Worm (Caenorhabditis elegans) whole organism, L4 larva: ENCODE measurements around the gene math-33.

ENCODE experiments used
- D1046.2 ChIP-seq: fragments of 200-800 bp; sonication (Bioruptor generic); IDR thresholded peaks from 2 replicates; pipeline ENCODE4 v1.3.6; 2022; ENCODE audit warnings: missing genetic modification characterization, missing compliant biosample characterization
- T26A8.4 ChIP-seq: fragments of 200-800 bp; sonication (Bioruptor generic); IDR thresholded peaks from 2 replicates; pipeline ENCODE4 v1.3.6; 2022; ENCODE audit warnings: missing genetic modification characterization, missing compliant biosample characterization
- ZK337.2 ChIP-seq: fragments of 200-800 bp; sonication (Bioruptor generic); IDR thresholded peaks from 2 replicates; pipeline ENCODE4 v1.3.6; 2022; ENCODE audit warnings: missing genetic modification reagents, missing genetic modification characterization, missing compliant biosample characterization
- aha-1 ChIP-seq: fragments of 150-350 bp; peaks from one replicate; lab custom pipeline; 2014; ENCODE audit warnings: missing biosample characterization, missing genetic modification characterization
- aly-2 ChIP-seq: sonication (generic microtip); optimal IDR thresholded peaks from 2 replicates; lab custom pipeline; 2018; ENCODE audit warnings: missing biosample characterization, missing genetic modification characterization
- ceh-20 ChIP-seq: fragments of 200-800 bp; sonication (Bioruptor generic); IDR thresholded peaks from 2 replicates; pipeline ENCODE4 v1.3.6; 2022; ENCODE audit warnings: missing genetic modification reagents, missing genetic modification characterization, missing compliant biosample characterization
- ceh-28 ChIP-seq: fragments of 150-350 bp; optimal IDR thresholded peaks from 2 replicates; lab custom pipeline; 2014; ENCODE audit warnings: missing biosample characterization, missing genetic modification reagents, missing genetic modification characterization
- ceh-62 ChIP-seq: sonication (generic microtip); optimal IDR thresholded peaks from 2 replicates; lab custom pipeline; 2017; ENCODE audit warnings: missing biosample characterization, missing genetic modification characterization
- dmd-6 ChIP-seq: fragments of 200-800 bp; sonication (Bioruptor generic); IDR thresholded peaks from 2 replicates; pipeline ENCODE4 v1.3.6; 2022; ENCODE audit warnings: missing genetic modification reagents, missing genetic modification characterization, missing compliant biosample characterization
- dve-1 ChIP-seq: sonication (generic microtip); optimal IDR thresholded peaks from 2 replicates; lab custom pipeline; 2017; ENCODE audit warnings: antibody characterized with exemption, mild to moderate bottlenecking, missing genetic modification characterization, missing compliant biosample characterization; ENCODE audit not compliant: insufficient read depth
- egl-43 ChIP-seq: fragments of 200-800 bp; sonication (Bioruptor generic); IDR thresholded peaks from 2 replicates; pipeline ENCODE4 v1.3.6; 2022; ENCODE audit warnings: missing genetic modification reagents, missing genetic modification characterization, missing compliant biosample characterization
- fkh-10 ChIP-seq: fragments of 150-350 bp; optimal IDR thresholded peaks from 2 replicates; lab custom pipeline; 2014; ENCODE audit warnings: missing biosample characterization, missing genetic modification reagents, missing genetic modification characterization
- hif-1 ChIP-seq, 2 experiments: sonication (generic microtip); optimal IDR thresholded peaks; 2 replicates each; lab custom pipeline; 2016 to 2017; ENCODE audit warnings: missing compliant biosample characterization in 2 of 2, missing genetic modification characterization in 2 of 2, missing genetic modification reagents in 2 of 2, missing genotype in 2 of 2, mild to moderate bottlenecking in 1 of 2
- hlh-11 ChIP-seq: fragments of 200-800 bp; sonication (Bioruptor generic); optimal IDR thresholded peaks from 2 replicates; lab custom pipeline; 2018; ENCODE audit warnings: mild to moderate bottlenecking, missing genetic modification characterization, missing compliant biosample characterization
- hlh-30 ChIP-seq: sonication (generic microtip); optimal IDR thresholded peaks from 2 replicates; lab custom pipeline; 2017; ENCODE audit warnings: antibody characterized with exemption, mild to moderate bottlenecking, missing genetic modification characterization, missing compliant biosample characterization; ENCODE audit not compliant: insufficient read depth
- hmg-1.1 ChIP-seq: fragments of 200-800 bp; sonication (Bioruptor generic); IDR thresholded peaks from 2 replicates; pipeline ENCODE4 v1.3.6; 2022; ENCODE audit warnings: missing genetic modification reagents, missing genetic modification characterization, missing compliant biosample characterization
- lim-7 ChIP-seq: fragments of 200-800 bp; sonication (Bioruptor generic); IDR thresholded peaks from 2 replicates; pipeline ENCODE4 v1.3.6; 2022; ENCODE audit warnings: missing genetic modification characterization, missing compliant biosample characterization
- lin-13 ChIP-seq: fragments of 150-350 bp; optimal IDR thresholded peaks from 2 replicates; lab custom pipeline; 2014; ENCODE audit warnings: missing biosample characterization, missing genetic modification reagents, missing genetic modification characterization
- lin-38 ChIP-seq: fragments of 200-800 bp; sonication (Bioruptor generic); IDR thresholded peaks from 2 replicates; pipeline ENCODE4 v1.3.6; 2022; ENCODE audit warnings: missing genetic modification reagents, missing genetic modification characterization, missing compliant biosample characterization
- madf-5 ChIP-seq, 2 experiments: fragments of 200-800 bp; sonication (Bioruptor generic); IDR thresholded peaks; 2 replicates each; pipeline ENCODE4 v1.3.6; 2022; ENCODE audit warnings: missing compliant biosample characterization in 2 of 2, missing genetic modification characterization in 2 of 2
- mdl-1 ChIP-seq, 2 experiments: fragments of 150-350 bp in 1 of 2; sonication (generic microtip) in 1 of 2; optimal IDR thresholded peaks; 2 replicates each; lab custom pipeline; 2014 to 2017; ENCODE audit warnings: missing biosample characterization in 2 of 2, missing genetic modification characterization in 2 of 2
- mdt-29 ChIP-seq: fragments of 200-800 bp; sonication (Bioruptor generic); IDR thresholded peaks from 2 replicates; pipeline ENCODE4 v1.3.6; 2022; ENCODE audit warnings: missing genetic modification reagents, missing genetic modification characterization, missing compliant biosample characterization
- mxl-2 ChIP-seq: fragments of 200-800 bp; sonication (Bioruptor generic); conservative IDR thresholded peaks from 2 replicates; pipeline ENCODE4 v1.3.6; 2022; ENCODE audit warnings: missing genetic modification reagents, missing genetic modification characterization, missing compliant biosample characterization
- mxl-3 ChIP-seq: fragments of 200-800 bp; sonication (Bioruptor generic); optimal IDR thresholded peaks from 2 replicates; lab custom pipeline; 2018; ENCODE audit warnings: mild to moderate bottlenecking, missing genetic modification characterization, missing compliant biosample characterization
- nhr-48 ChIP-seq: sonication (generic microtip); optimal IDR thresholded peaks from 2 replicates; lab custom pipeline; 2016; ENCODE audit warnings: mild to moderate bottlenecking, missing genetic modification characterization, missing compliant biosample characterization
- nhr-6 ChIP-seq: fragments of 150-350 bp; optimal IDR thresholded peaks from 2 replicates; lab custom pipeline; 2014; ENCODE audit warnings: missing biosample characterization, missing genetic modification characterization
- nhr-77 ChIP-seq: fragments of 150-350 bp; optimal IDR thresholded peaks from 2 replicates; lab custom pipeline; 2014; ENCODE audit warnings: missing biosample characterization, missing genetic modification characterization
- rbr-2 ChIP-seq: sonication (generic microtip); optimal IDR thresholded peaks from 2 replicates; lab custom pipeline; 2016; ENCODE audit warnings: missing genotype, missing genetic modification characterization, missing compliant biosample characterization
- sdz-12 ChIP-seq: fragments of 200-800 bp; sonication (Bioruptor generic); optimal IDR thresholded peaks from 2 replicates; lab custom pipeline; 2018; ENCODE audit warnings: mild to moderate bottlenecking, missing genetic modification characterization, missing compliant biosample characterization
- spr-3 ChIP-seq: fragments of 200-800 bp; sonication (Bioruptor generic); optimal IDR thresholded peaks from 2 replicates; lab custom pipeline; 2018; ENCODE audit warnings: mild to moderate bottlenecking, missing genetic modification characterization, missing compliant biosample characterization
- unc-62 ChIP-seq, 3 experiments: fragments of 150-350 bp in 1 of 3; sonication (generic microtip); optimal IDR thresholded peaks in 2 of 3; peaks in 1 of 3; 1 replicate in 1 of 3; 2 replicates in 2 of 3; lab custom pipeline; 2014 to 2017; ENCODE audit warnings: missing biosample characterization in 3 of 3, missing genetic modification characterization in 3 of 3, missing genetic modification reagents in 3 of 3, missing genotype in 1 of 3

The math-33 gene

DNA sequence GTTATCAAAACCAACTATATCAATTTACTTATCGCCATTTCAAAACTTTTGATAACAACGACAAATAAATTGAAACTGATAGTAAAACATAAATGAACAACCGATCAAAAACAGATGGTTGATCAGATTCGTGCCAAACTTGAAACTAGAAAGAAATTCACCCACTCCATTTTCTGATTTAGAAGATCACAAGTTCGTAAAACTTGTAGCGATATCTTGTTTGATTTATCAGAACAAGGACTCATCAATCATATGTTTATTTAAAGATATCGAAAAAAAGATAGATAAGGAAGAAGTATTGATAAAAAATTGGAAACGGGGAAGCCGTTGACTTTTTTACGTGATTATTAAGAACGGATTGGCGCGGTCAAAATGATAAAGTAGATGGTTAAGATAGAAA is 26.6 kb upstream of the math-33 start (continued):
- TF ChIP-seq spr-3 (no peak), ceh-62 (tag; lab: Kevin White, UChicago) (no peak), rbr-2 (tag; lab: Kevin White, UChicago) (no peak), mdl-1 (tag; optimal IDR thresholded peaks at IDR 0.05; lab: Kevin White, UChicago) (peak in 1 of 2 experiments; percentile 15), madf-5 (GFP tag; IDR thresholded peaks at IDR 0.05; lab: Robert Waterston, UW) (no peak), hif-1 (tag; optimal IDR thresholded peaks at IDR 0.05; lab: Kevin White, UChicago) (no peak), lin-38 (GFP tag; lab: Robert Waterston, UW) (no peak), nhr-48 (tag; lab: Kevin White, UChicago) (peak; percentile 0)

DNA sequence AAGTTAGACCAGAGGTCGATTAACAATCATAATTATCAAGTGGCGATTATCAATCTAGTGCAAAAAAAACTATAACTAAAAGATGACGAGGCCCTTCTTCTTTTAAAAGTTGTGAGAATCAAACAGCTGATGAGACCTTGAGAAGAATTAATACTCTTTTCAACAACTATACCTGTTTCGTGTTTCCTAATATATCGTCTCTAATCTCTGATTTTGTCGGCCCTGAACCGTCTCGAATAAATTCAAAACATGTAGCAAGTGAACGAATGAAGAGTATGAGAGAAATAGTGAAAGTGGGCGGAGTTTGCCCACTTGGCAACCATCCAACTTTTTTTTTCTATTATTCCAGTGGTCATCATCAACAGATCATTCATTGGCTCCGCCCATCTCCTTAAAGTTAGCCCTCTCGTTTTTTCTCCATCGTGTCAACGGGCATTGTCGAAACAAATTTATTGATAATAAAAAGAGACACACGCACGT is 26.1 kb upstream of the math-33 start, which contains the start of gene Y42A5A.1:
Gene Y42A5A.1, plus strand, starts transcription at position 430 of the 480 bp plus-strand sequence.
- no peak for TF ChIP-seq ceh-28 (tag; lab: Kevin White, UChicago)
- TF ChIP-seq lin-38 (GFP tag; lab: Robert Waterston, UW), result no peak
- TF ChIP-seq dve-1 (tag; lab: Kevin White, UChicago), result no peak

DNA sequence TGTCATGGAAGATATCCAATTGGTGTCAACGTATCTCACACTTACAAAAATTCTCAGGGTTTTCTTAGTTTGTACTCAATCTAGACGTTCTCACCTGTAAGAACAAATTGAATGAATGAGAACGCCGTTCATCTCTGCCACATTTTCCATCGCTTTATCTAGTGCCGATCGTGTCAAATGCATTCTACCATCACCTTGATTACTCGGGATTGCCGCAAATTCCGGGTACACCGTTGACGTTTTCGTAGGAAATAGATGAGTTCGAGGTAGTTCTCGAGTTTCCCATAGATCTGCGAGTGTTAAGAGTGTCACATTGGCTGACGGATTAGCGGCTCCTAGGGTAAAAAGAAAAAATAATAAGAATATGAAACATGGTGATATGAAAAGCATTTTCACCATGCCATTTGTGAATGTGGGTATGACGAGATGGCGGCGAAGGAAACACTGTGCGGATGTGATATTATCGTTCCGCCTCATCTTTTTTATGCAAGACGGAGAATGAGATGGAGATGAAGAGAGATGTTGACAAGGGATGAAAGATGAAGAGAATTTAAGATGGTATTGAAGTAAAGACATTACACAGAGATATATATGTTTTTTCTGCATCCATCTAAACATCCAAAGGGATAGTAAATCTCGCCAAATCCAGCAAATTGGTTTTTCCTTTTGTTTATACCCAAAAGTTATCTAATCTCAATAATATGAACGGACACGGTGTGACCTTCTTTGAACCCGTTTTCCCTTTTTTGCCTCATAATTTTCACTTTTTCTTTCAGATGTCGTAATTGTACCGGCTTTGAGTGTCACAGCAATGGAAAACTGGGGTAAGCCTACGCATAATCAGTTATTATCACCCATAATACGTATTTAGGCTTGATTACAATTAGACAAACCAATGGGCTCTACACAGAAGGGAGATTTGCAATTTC is 20.3 kb upstream of the math-33 start, which contains the start of gene lact-8:
Gene lact-8, minus strand, starts transcription at position 445 of the 929 bp plus-strand sequence.
- TF ChIP-seq aha-1 (peak; percentile 71), ZK337.2 (GFP tag; lab: Robert Waterston, UW) (no peak)

DNA sequence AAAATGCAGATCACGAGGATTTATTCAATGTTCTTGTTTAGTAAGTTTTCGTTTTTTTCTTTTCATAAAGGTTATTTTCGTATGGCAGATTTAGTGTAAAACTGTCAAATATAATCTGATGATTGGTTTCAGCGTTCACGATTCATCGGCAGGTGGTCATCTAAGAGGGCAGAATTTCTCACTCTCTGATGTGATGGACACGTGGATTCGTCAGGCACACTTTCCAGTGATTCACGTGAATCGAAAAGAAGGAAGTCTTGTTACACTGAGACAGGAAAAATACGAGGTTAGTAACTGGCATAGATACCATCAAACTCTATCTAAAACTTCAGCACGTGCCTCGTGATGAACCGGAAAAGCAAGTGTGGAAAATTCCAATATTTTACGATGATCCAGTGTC is 19.0 kb upstream of the math-33 start:
- no peak for TF ChIP-seq fkh-10
- peak; percentile 26 for TF ChIP-seq nhr-6 (tag; lab: Kevin White, UChicago)
- peak in 1 of 2 experiments; percentile 26 for TF ChIP-seq mdl-1 (tag; optimal IDR thresholded peaks at IDR 0.05; lab: Kevin White, UChicago)
- peak; percentile 32; the same call in 1 of the 2 replicates for TF ChIP-seq ceh-20 (GFP tag; lab: Robert Waterston, UW)
- TF ChIP-seq nhr-77 (tag; lab: Kevin White, UChicago), result no peak
- no peak for TF ChIP-seq sdz-12 (GFP tag; lab: Kevin White, UChicago)
- TF ChIP-seq hlh-11 (tag; lab: Kevin White, UChicago), result peak; percentile 34
- TF ChIP-seq nhr-48 (tag; lab: Kevin White, UChicago), result peak; percentile 70
- TF ChIP-seq dve-1 (tag; lab: Kevin White, UChicago), result peak; percentile 18
- peak in 1 of 2 experiments; percentile 73 for TF ChIP-seq unc-62 (GFP tag; optimal IDR thresholded peaks at IDR 0.05 in 1 of 2; lab: Kevin White, UChicago)
- TF ChIP-seq unc-62 (tag; optimal IDR thresholded peaks at IDR 0.05; lab: Kevin White, UChicago), result no peak
- no peak for TF ChIP-seq mdt-29
- no peak for TF ChIP-seq D1046.2 (GFP tag; lab: Robert Waterston, UW)
- TF ChIP-seq hlh-30 (tag; lab: Kevin White, UChicago), result peak; percentile 77
- TF ChIP-seq mxl-3 (GFP tag; lab: Kevin White, UChicago), result peak; percentile 73
- no peak for TF ChIP-seq hmg-1.1
- no peak for TF ChIP-seq lin-13 (GFP tag; lab: Kevin White, UChicago)
- 0 out of 2 replicates have a peak, but pooled peaks have one; percentile 26 for TF ChIP-seq T26A8.4 (GFP tag; lab: Robert Waterston, UW)
- TF ChIP-seq lim-7, result no peak
- peak; percentile 83 for TF ChIP-seq mxl-2 (GFP tag; lab: Robert Waterston, UW)
- TF ChIP-seq egl-43 (GFP tag; lab: Robert Waterston, UW), result no peak
- no peak for TF ChIP-seq aly-2 (tag; lab: Kevin White, UChicago)
- TF ChIP-seq dmd-6 (GFP tag; lab: Robert Waterston, UW), result peak; percentile 60
